Worm (Caenorhabditis elegans): ENCODE results near the gene spp-9.

Gene spp-9

ce11 chrX:11519016-11519509, 31.5 kb downstream of the spp-9 start, which contains the start of gene hpo-34 (continued):
- TF ChIP-seq nhr-41 (GFP tag; IDR thresholded peaks at IDR 0.05) (0 out of 2 replicates have a peak, but pooled peaks have one; percentile 20), nhr-10 (tag; optimal IDR thresholded peaks at IDR 0.05) (no peak), ceh-82 (tag; optimal IDR thresholded peaks at IDR 0.05) (no peak), lin-15B (tag; optimal IDR thresholded peaks at IDR 0.05) (no peak), mxl-2 (GFP tag; conservative IDR thresholded peaks at IDR 0.05) (no peak), nhr-6 (tag; optimal IDR thresholded peaks at IDR 0.05) (no peak), zag-1 (tag; optimal IDR thresholded peaks at IDR 0.05) (no peak), ceh-32 (tag; optimal IDR thresholded peaks at IDR 0.05; ENCODE audit: poor library complexity) (no peak), dmd-6 (GFP tag; IDR thresholded peaks at IDR 0.05) (peak; percentile 88), daf-12 (tag; optimal IDR thresholded peaks at IDR 0.05) (no peak), mdt-29 (GFP tag; IDR thresholded peaks at IDR 0.05) (no peak), spr-3 (GFP tag; optimal IDR thresholded peaks at IDR 0.05) (no peak), lin-39 (tag; optimal IDR thresholded peaks at IDR 0.05) (no peak), unc-39 (tag; optimal IDR thresholded peaks at IDR 0.05) (no peak), duxl-1 (tag; optimal IDR thresholded peaks at IDR 0.05; ENCODE audit: poor library complexity) (no peak), F37D6.2 (tag; optimal IDR thresholded peaks at IDR 0.05) (no peak), Y75B8A.6 (GFP tag; IDR thresholded peaks at IDR 0.05) (no peak), snpc-4 (tag; optimal IDR thresholded peaks at IDR 0.05) (no peak), nhr-77 (tag; optimal IDR thresholded peaks at IDR 0.05) (peak; percentile 72), arid-1 (GFP tag; conservative IDR thresholded peaks at IDR 0.05) (no peak), nhr-237 (tag; optimal IDR thresholded peaks at IDR 0.05) (no peak), sdz-12 (GFP tag; optimal IDR thresholded peaks at IDR 0.05) (no peak), tra-1 (GFP tag; IDR thresholded peaks at IDR 0.05) (no peak), unc-62 (GFP tag; optimal IDR thresholded peaks at IDR 0.05 in 1 of 2) (no peak), unc-62 (tag; optimal IDR thresholded peaks at IDR 0.05) (no peak), ama-1 (optimal IDR thresholded peaks at IDR 0.05) (no peak), nhr-76 (tag; optimal IDR thresholded peaks at IDR 0.05) (no peak), gei-8 (GFP tag; optimal IDR thresholded peaks at IDR 0.05) (no peak), hlh-30 (tag; optimal IDR thresholded peaks at IDR 0.05; ENCODE audit: insufficient read depth) (peak; percentile 47), zfp-3 (GFP tag; conservative IDR thresholded peaks at IDR 0.05) (no peak), madf-9 (GFP tag; conservative IDR thresholded peaks at IDR 0.05) (no peak), ceh-62 (tag; optimal IDR thresholded peaks at IDR 0.05) (no peak), ces-1 (GFP tag; optimal IDR thresholded peaks at IDR 0.05) (no peak), nhr-48 (tag; optimal IDR thresholded peaks at IDR 0.05) (peak; percentile 41), jun-1 (tag; optimal IDR thresholded peaks at IDR 0.05) (no peak), tag-97 (GFP tag; IDR thresholded peaks at IDR 0.05) (no peak), mxl-3 (GFP tag; optimal IDR thresholded peaks at IDR 0.05) (no peak), php-3 (GFP tag; IDR thresholded peaks at IDR 0.05) (peak; percentile 79), T26A8.4 (GFP tag; IDR thresholded peaks at IDR 0.05) (no peak), hlh-11 (tag; optimal IDR thresholded peaks at IDR 0.05) (peak; percentile 85), F44E2.7 (GFP tag; IDR thresholded peaks at IDR 0.05) (no peak), R02D3.7 (tag; optimal IDR thresholded peaks at IDR 0.05) (no peak), mdl-1 (tag; optimal IDR thresholded peaks at IDR 0.05) (peak in 1 of 2 experiments; percentile 56), spr-1 (tag; optimal IDR thresholded peaks at IDR 0.05) (no peak), F49E8.2 (tag; optimal IDR thresholded peaks at IDR 0.05; ENCODE audit: borderline replicate concordance) (no peak), F26F4.8 (GFP tag; conservative IDR thresholded peaks at IDR 0.05) (no peak), daf-19 (GFP tag; conservative IDR thresholded peaks at IDR 0.05) (no peak), zip-11 (GFP tag; IDR thresholded peaks at IDR 0.05) (no peak), saeg-2 (GFP tag; IDR thresholded peaks at IDR 0.05) (no peak), vab-7 (GFP tag; IDR thresholded peaks at IDR 0.05) (no peak), ceh-44 (GFP tag; IDR thresholded peaks at IDR 0.05) (no peak), nhr-42 (GFP tag; IDR thresholded peaks at IDR 0.05) (no peak), mep-1 (tag; optimal IDR thresholded peaks at IDR 0.05) (no peak)

All from whole organism, L4 larva.